Worm (Caenorhabditis elegans): ENCODE data around the gene F10G7.9.

The F10G7.9 gene

DNA sequence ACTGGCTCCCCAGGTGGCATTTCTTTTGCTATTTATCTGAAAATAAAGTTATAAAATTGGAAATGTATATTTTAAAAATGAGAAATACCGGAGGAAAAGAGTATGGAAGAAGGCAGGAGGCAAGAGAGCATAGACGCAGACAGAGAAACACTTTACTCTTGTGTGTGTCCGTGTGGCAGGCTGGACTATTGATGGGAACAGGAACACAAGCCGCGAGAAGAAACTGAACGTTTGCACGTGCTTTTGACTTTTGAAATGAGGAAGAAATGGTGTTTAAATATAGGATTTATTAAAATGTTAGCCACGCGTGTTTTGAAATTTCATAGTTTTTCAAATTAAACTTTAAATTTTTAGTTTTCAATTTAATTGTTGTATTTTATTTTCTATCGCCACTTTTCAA is 19.8 kb upstream of the F10G7.9 start, which contains the start of gene F10G7.10:
Gene F10G7.10 (minus strand): TSS at position 145 of the 400 bp plus-strand sequence.
- TF ChIP-seq hmg-1.1 (GFP tag; IDR thresholded peaks at IDR 0.05) (0 out of 2 replicates have a peak, but pooled peaks have one; percentile 39), zag-1 (tag; optimal IDR thresholded peaks at IDR 0.05) (no peak), mep-1 (tag; optimal IDR thresholded peaks at IDR 0.05) (peak; percentile 0), aly-2 (tag; optimal IDR thresholded peaks at IDR 0.05) (no peak), mdl-1 (tag; optimal IDR thresholded peaks at IDR 0.05) (peak; percentile 30 to 84), dve-1 (tag; optimal IDR thresholded peaks at IDR 0.05; ENCODE audit: insufficient read depth) (peak; percentile 36), lsy-2 (tag; optimal IDR thresholded peaks at IDR 0.05) (peak in 1 of 2 experiments; percentile 28), mxl-3 (GFP tag; optimal IDR thresholded peaks at IDR 0.05) (peak; percentile 69), unc-62 (GFP tag; optimal IDR thresholded peaks at IDR 0.05 in 1 of 2) (peak in 1 of 2 experiments; percentile 59), unc-62 (tag; optimal IDR thresholded peaks at IDR 0.05) (no peak), hif-1 (tag; optimal IDR thresholded peaks at IDR 0.05) (peak in 1 of 2 experiments; percentile 50), saeg-2 (GFP tag; IDR thresholded peaks at IDR 0.05) (no peak), nhr-77 (tag; optimal IDR thresholded peaks at IDR 0.05) (no peak), T26A8.4 (GFP tag; IDR thresholded peaks at IDR 0.05) (no peak), nhr-6 (tag; optimal IDR thresholded peaks at IDR 0.05) (peak; percentile 3), daf-16 (GFP tag; optimal IDR thresholded peaks at IDR 0.05) (no peak), daf-16 (tag; optimal IDR thresholded peaks at IDR 0.05) (peak; percentile 29), lin-15B (tag; optimal IDR thresholded peaks at IDR 0.05) (no peak), mes-2 (tag; optimal IDR thresholded peaks at IDR 0.05; ENCODE audit: poor library complexity, severe bottlenecking) (peak; percentile 31), tag-97 (GFP tag; IDR thresholded peaks at IDR 0.05) (no peak), lin-29 (GFP tag; IDR thresholded peaks at IDR 0.05) (no peak), hlh-11 (tag; optimal IDR thresholded peaks at IDR 0.05) (peak; percentile 42), hlh-30 (tag; optimal IDR thresholded peaks at IDR 0.05; ENCODE audit: insufficient read depth) (peak; percentile 83)

DNA sequence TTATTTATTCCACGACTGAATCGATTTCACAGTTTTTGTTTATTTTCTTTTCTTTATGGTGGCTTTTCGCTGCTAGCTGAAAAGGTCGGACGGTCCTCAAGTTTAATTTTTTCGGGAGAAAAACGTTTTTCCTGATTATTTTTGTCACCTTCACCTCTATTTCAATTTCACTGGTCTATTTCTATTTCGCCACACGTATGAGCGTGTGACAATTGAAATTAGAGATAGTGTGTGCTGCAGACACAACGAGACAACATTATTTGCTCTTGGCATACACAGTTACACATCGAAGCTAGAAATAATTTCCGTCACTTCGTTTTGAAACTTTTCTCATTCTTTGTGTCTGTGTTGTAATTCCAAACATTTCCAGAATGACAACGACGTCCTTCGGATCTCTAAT is 9.4 kb upstream of the F10G7.9 start, which contains the start of gene F41C3.8:
Gene F41C3.8 (plus strand): TSS at position 371 of the 400 bp plus-strand sequence.
- no peak for TF ChIP-seq T20F7.1 (GFP tag; optimal IDR thresholded peaks at IDR 0.05)
- TF ChIP-seq hlh-11 (tag; optimal IDR thresholded peaks at IDR 0.05), result peak; percentile 20
- TF ChIP-seq dve-1 (tag; optimal IDR thresholded peaks at IDR 0.05; ENCODE audit: insufficient read depth), result peak; percentile 13
- TF ChIP-seq daf-16 (GFP tag; optimal IDR thresholded peaks at IDR 0.05), result no peak
- TF ChIP-seq daf-16 (tag; optimal IDR thresholded peaks at IDR 0.05), result peak; percentile 27
- TF ChIP-seq nhr-102 (tag; optimal IDR thresholded peaks at IDR 0.05), result no peak
- peak; percentile 30 for TF ChIP-seq hlh-30 (tag; optimal IDR thresholded peaks at IDR 0.05; ENCODE audit: insufficient read depth)
- TF ChIP-seq nhr-111 (GFP tag; optimal IDR thresholded peaks at IDR 0.05), result no peak
- TF ChIP-seq dmd-6 (GFP tag; IDR thresholded peaks at IDR 0.05), result peak; percentile 42; the same call in 1 of the 2 replicates
- TF ChIP-seq egl-27 (tag; optimal IDR thresholded peaks at IDR 0.05), result no peak
- peak; percentile 75 for TF ChIP-seq pqm-1 (tag; optimal IDR thresholded peaks at IDR 0.05)
- peak; percentile 80 for TF ChIP-seq nhr-28 (tag; optimal IDR thresholded peaks at IDR 0.05)
- TF ChIP-seq ztf-11 (tag; optimal IDR thresholded peaks at IDR 0.05), result no peak

DNA sequence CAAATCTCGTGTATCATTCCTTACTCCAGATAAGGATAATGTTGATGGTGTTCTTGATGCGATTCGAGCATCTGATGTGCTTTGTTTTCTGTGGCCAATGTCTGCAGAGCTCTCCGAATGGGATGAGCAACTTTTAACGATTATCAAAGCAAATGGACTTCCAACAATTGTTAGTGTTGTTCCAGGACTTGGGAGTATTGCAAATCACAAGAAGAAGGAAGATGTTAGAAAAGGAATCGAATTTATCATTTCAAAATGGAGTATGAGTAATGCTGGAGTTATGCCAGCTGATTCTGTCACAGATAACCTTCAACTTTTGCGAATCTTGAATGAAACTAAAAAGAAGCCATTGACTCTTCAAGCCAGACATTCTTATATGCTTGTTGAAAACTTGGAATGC is 4.5 kb upstream of the F10G7.9 start:
- TF ChIP-seq zag-1 (tag; optimal IDR thresholded peaks at IDR 0.05), result no peak
- TF ChIP-seq unc-62 (GFP tag; optimal IDR thresholded peaks at IDR 0.05 in 1 of 2), result peak in 1 of 2 experiments; percentile 96
- no peak for TF ChIP-seq unc-62 (tag; optimal IDR thresholded peaks at IDR 0.05)
- no peak for TF ChIP-seq rbr-2 (tag; optimal IDR thresholded peaks at IDR 0.05)
- TF ChIP-seq nhr-42 (GFP tag; IDR thresholded peaks at IDR 0.05), result no peak

DNA sequence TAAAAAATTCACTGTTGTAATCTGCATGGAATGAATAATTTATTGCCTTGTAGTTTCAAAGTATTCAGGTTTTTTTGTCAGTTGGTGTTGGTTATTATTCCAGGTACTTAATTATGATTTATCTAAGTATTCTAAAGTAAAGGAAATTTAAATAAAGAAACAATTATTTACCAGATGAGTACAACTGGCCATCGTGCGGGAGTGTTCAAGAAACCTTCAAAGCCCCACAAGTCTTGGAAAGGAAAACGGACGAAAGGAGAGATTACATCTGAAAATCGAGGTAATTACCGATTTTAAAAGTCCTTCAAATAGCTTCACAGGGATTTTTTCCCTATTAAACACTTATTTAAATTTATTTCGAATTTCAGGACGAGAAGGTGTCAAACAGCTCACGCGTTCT is 3.8 kb upstream of the F10G7.9 start, which contains the start of gene tag-151:
Gene tag-151 (plus strand): TSS at position 158 of the 400 bp plus-strand sequence.
- TF ChIP-seq nhr-42 (GFP tag; IDR thresholded peaks at IDR 0.05) (no peak), daf-16 (GFP tag; optimal IDR thresholded peaks at IDR 0.05) (peak in 1 of 2 experiments; percentile 54), daf-16 (tag; optimal IDR thresholded peaks at IDR 0.05) (no peak), ces-1 (GFP tag; optimal IDR thresholded peaks at IDR 0.05) (no peak), hlh-11 (tag; optimal IDR thresholded peaks at IDR 0.05) (no peak), ceh-82 (tag; optimal IDR thresholded peaks at IDR 0.05) (no peak), spr-1 (tag; optimal IDR thresholded peaks at IDR 0.05) (peak; percentile 36), Y105C5A.15 (GFP tag; IDR thresholded peaks at IDR 0.05) (no peak), rbr-2 (tag; optimal IDR thresholded peaks at IDR 0.05) (no peak), duxl-1 (tag; optimal IDR thresholded peaks at IDR 0.05; ENCODE audit: poor library complexity) (no peak), fos-1 (tag; optimal IDR thresholded peaks at IDR 0.05) (no peak), pqm-1 (tag; optimal IDR thresholded peaks at IDR 0.05) (no peak), ceh-28 (tag; optimal IDR thresholded peaks at IDR 0.05) (no peak), tra-1 (GFP tag; IDR thresholded peaks at IDR 0.05) (no peak), snpc-1.2 (GFP tag; IDR thresholded peaks at IDR 0.05) (no peak), Y48G9A.11 (GFP tag; IDR thresholded peaks at IDR 0.05) (peak; percentile 24; the same call in 1 of the 2 replicates), fkh-10 (GFP tag; optimal IDR thresholded peaks at IDR 0.05) (no peak), nhr-11 (tag; optimal IDR thresholded peaks at IDR 0.05) (no peak), Y75B8A.6 (GFP tag; IDR thresholded peaks at IDR 0.05) (no peak)

Data from whole organism, L4 larva.